Fruit fly (Drosophila melanogaster) whole organism, embryonic: ENCODE measurements around the gene CAH16.

Experiments
- ATbp ChIP-seq: fragments of 200-800 bp; sonication (Bioruptor generic); optimal IDR thresholded peaks from 2 replicates; lab custom pipeline; 2017; ENCODE audit warnings: missing biosample characterization, mild to moderate bottlenecking, missing genetic modification characterization, missing genetic modification reagents
- Ada2b ChIP-seq: fragments of 200-800 bp; sonication (Bioruptor generic); IDR thresholded peaks from 2 replicates; pipeline ENCODE4 v1.3.6; 2022; ENCODE audit warnings: missing biosample characterization, missing genetic modification characterization
- Blimp-1 ChIP-seq: fragments of 200-800 bp; sonication (Bioruptor generic); optimal IDR thresholded peaks from 3 replicates; lab custom pipeline; 2018; ENCODE audit warnings: missing biosample characterization, missing genetic modification characterization, mild to moderate bottlenecking, moderate library complexity, missing genetic modification reagents
- CG10321 ChIP-seq: fragments of 200-800 bp; sonication (Bioruptor generic); IDR thresholded peaks from 2 replicates; pipeline ENCODE4 v1.3.6; 2022; ENCODE audit warnings: missing biosample characterization, missing genetic modification characterization
- CG10366 ChIP-seq: fragments of 200-800 bp; sonication (Bioruptor generic); IDR thresholded peaks from 2 replicates; pipeline ENCODE4 v1.3.6; 2022; ENCODE audit warnings: missing biosample characterization, missing genetic modification characterization
- CG11504 ChIP-seq: fragments of 200-800 bp; sonication (Bioruptor generic); optimal IDR thresholded peaks from 3 replicates; lab custom pipeline; 2019; ENCODE audit warnings: missing biosample characterization, mild to moderate bottlenecking, missing genetic modification characterization, moderate library complexity
- CG13296 ChIP-seq: fragments of 200-800 bp; sonication (Bioruptor generic); optimal IDR thresholded peaks from 3 replicates; lab custom pipeline; 2018; ENCODE audit warnings: missing biosample characterization, mild to moderate bottlenecking, missing genetic modification characterization
- CG14860 ChIP-seq: fragments of 200-800 bp; sonication (Bioruptor generic); IDR thresholded peaks from 3 replicates; pipeline ENCODE4 v1.3.6; 2022; ENCODE audit warnings: missing biosample characterization, missing genetic modification characterization; ENCODE audit not compliant: partially characterized antibody
- CG15269 ChIP-seq: fragments of 200-800 bp; sonication (Bioruptor generic); optimal IDR thresholded peaks from 2 replicates; lab custom pipeline; 2018; ENCODE audit warnings: missing biosample characterization, mild to moderate bottlenecking, missing genetic modification characterization, moderate library complexity
- CG17802 ChIP-seq: fragments of 200-800 bp; sonication (Bioruptor generic); optimal IDR thresholded peaks from 2 replicates; lab custom pipeline; 2018; ENCODE audit warnings: missing biosample characterization, mild to moderate bottlenecking, missing genetic modification characterization, moderate library complexity
- CG1832 ChIP-seq: fragments of 200-800 bp; sonication (Bioruptor generic); optimal IDR thresholded peaks from 2 replicates; lab custom pipeline; 2017; ENCODE audit warnings: missing biosample characterization, mild to moderate bottlenecking, missing genetic modification characterization, inconsistent platforms
- CG18764 ChIP-seq: fragments of 200-800 bp; sonication (Bioruptor generic); optimal IDR thresholded peaks from 3 replicates; lab custom pipeline; 2016; ENCODE audit warnings: missing biosample characterization, missing genetic modification characterization
- CG2202 ChIP-seq: fragments of 200-800 bp; sonication (Bioruptor generic); optimal IDR thresholded peaks from 2 replicates; lab custom pipeline; 2018; ENCODE audit warnings: missing biosample characterization, mild to moderate bottlenecking, missing genetic modification characterization
- CG31388 ChIP-seq: fragments of 200-800 bp; sonication (Bioruptor generic); optimal IDR thresholded peaks from 2 replicates; lab custom pipeline; 2016; ENCODE audit warnings: missing biosample characterization, missing genetic modification characterization
- CG4360 ChIP-seq: fragments of 200-800 bp; sonication (Bioruptor generic); IDR thresholded peaks from 2 replicates; pipeline ENCODE4 v1.3.6; 2022; ENCODE audit warnings: missing biosample characterization, missing genetic modification characterization
- CG4424 ChIP-seq: fragments of 200-800 bp; sonication (Bioruptor generic); optimal IDR thresholded peaks from 3 replicates; lab custom pipeline; 2016; ENCODE audit warnings: missing biosample characterization, missing genetic modification characterization
- CG6254 ChIP-seq: fragments of 200-800 bp; sonication (Bioruptor generic); optimal IDR thresholded peaks from 3 replicates; lab custom pipeline; 2017; ENCODE audit warnings: mild to moderate bottlenecking, missing biosample characterization, missing genetic modification reagents, missing genetic modification characterization
- CG6791 ChIP-seq: fragments of 200-800 bp; sonication (Bioruptor generic); IDR thresholded peaks from 3 replicates; pipeline ENCODE4 v1.3.6; 2022; ENCODE audit warnings: missing biosample characterization, missing genetic modification characterization; ENCODE audit not compliant: partially characterized antibody
- CG6813 ChIP-seq: fragments of 200-800 bp; sonication (Bioruptor generic); optimal IDR thresholded peaks from 2 replicates; lab custom pipeline; 2017; ENCODE audit warnings: missing biosample characterization, missing genetic modification characterization, mild to moderate bottlenecking, moderate library complexity, missing genetic modification reagents
- CG6854 ChIP-seq: fragments of 200-800 bp; sonication (Bioruptor generic); optimal IDR thresholded peaks from 3 replicates; lab custom pipeline; 2017; ENCODE audit warnings: missing biosample characterization, mild to moderate bottlenecking, missing genetic modification characterization
- CG7963 ChIP-seq: fragments of 200-800 bp; sonication (Bioruptor generic); IDR thresholded peaks from 3 replicates; pipeline ENCODE4 v1.3.6; 2022; ENCODE audit warnings: missing biosample characterization, missing genetic modification characterization; ENCODE audit not compliant: partially characterized antibody
- Chrac-16 ChIP-seq: fragments of 200-800 bp; sonication (Bioruptor generic); optimal IDR thresholded peaks from 3 replicates; lab custom pipeline; 2016; ENCODE audit warnings: missing biosample characterization, missing genetic modification characterization
- CoRest ChIP-seq: fragments of 200-800 bp; sonication (Bioruptor generic); optimal IDR thresholded peaks from 3 replicates; lab custom pipeline; 2018; ENCODE audit warnings: missing biosample characterization, mild to moderate bottlenecking, missing genetic modification characterization, moderate library complexity
- Dad ChIP-seq: fragments of 200-800 bp; sonication (Bioruptor generic); optimal IDR thresholded peaks from 3 replicates; lab custom pipeline; 2016; ENCODE audit warnings: missing biosample characterization, missing genetic modification characterization
- Doc3 ChIP-seq: fragments of 200-800 bp; sonication (Bioruptor generic); IDR thresholded peaks from 3 replicates; pipeline ENCODE4 v1.3.6; 2022; ENCODE audit warnings: missing biosample characterization, missing genetic modification characterization; ENCODE audit not compliant: partially characterized antibody
- Ets65A ChIP-seq: fragments of 200-800 bp; sonication (Bioruptor generic); peaks from one replicate; lab custom pipeline; 2016; ENCODE audit warnings: missing biosample characterization, missing genetic modification characterization
- Jarid2 ChIP-seq: fragments of 200-800 bp; sonication (Bioruptor generic); optimal IDR thresholded peaks from 3 replicates; lab custom pipeline; 2017; ENCODE audit warnings: mild to moderate bottlenecking, missing biosample characterization, missing genetic modification reagents, missing genetic modification characterization
- NC2β ChIP-seq: fragments of 200-800 bp; sonication (Bioruptor generic); optimal IDR thresholded peaks from 2 replicates; lab custom pipeline; 2016; ENCODE audit warnings: missing biosample characterization, missing genetic modification characterization
- Oaz ChIP-seq: fragments of 200-800 bp; sonication (Bioruptor generic); IDR thresholded peaks from 2 replicates; pipeline ENCODE4 v1.3.6; 2022; ENCODE audit warnings: missing biosample characterization, missing genetic modification characterization
- PHDP ChIP-seq: fragments of 200-800 bp; sonication (Bioruptor generic); optimal IDR thresholded peaks from 3 replicates; lab custom pipeline; 2018; ENCODE audit warnings: missing biosample characterization, mild to moderate bottlenecking, missing genetic modification characterization, moderate library complexity
- Rx ChIP-seq: fragments of 200-800 bp; sonication (Bioruptor generic); IDR thresholded peaks from 2 replicates; pipeline ENCODE4 v1.3.6; 2022; ENCODE audit warnings: missing biosample characterization, missing genetic modification characterization
- Six4 ChIP-seq: fragments of 200-800 bp; sonication (Bioruptor generic); optimal IDR thresholded peaks from 2 replicates; lab custom pipeline; 2016; ENCODE audit warnings: missing biosample characterization, missing genetic modification characterization
- Ssrp ChIP-seq: fragments of 200-800 bp; sonication (Bioruptor generic); optimal IDR thresholded peaks from 2 replicates; lab custom pipeline; 2018; ENCODE audit warnings: missing biosample characterization, mild to moderate bottlenecking, missing genetic modification characterization, moderate library complexity
- Taf1 ChIP-seq: fragments of 200-800 bp; sonication (Bioruptor generic); IDR thresholded peaks from 2 replicates; pipeline ENCODE4 v1.3.6; 2022; ENCODE audit warnings: missing biosample characterization, missing genetic modification characterization
- bbx ChIP-seq: fragments of 200-800 bp; sonication (Bioruptor generic); IDR thresholded peaks from 2 replicates; pipeline ENCODE4 v1.3.6; 2022; ENCODE audit warnings: missing biosample characterization, missing genetic modification characterization; ENCODE audit not compliant: partially characterized antibody
- cad ChIP-seq: fragments of >200 bp; optimal IDR thresholded peaks from 2 replicates; lab custom pipeline; 2017; ENCODE audit warnings: missing biosample characterization, missing genetic modification characterization
- disco-r ChIP-seq: fragments of 200-800 bp; sonication (Bioruptor generic); optimal IDR thresholded peaks from 2 replicates; lab custom pipeline; 2016; ENCODE audit warnings: missing biosample characterization, missing genetic modification characterization
- ftz-f1 ChIP-seq: fragments of 200-800 bp; sonication (Bioruptor generic); optimal IDR thresholded peaks from 2 replicates; lab custom pipeline; 2016; ENCODE audit warnings: missing biosample characterization, missing genetic modification characterization
- inv ChIP-seq: fragments of 200-800 bp; sonication (Bioruptor generic); IDR thresholded peaks from 2 replicates; pipeline ENCODE4 v1.3.6; 2022; ENCODE audit warnings: missing biosample characterization, missing genetic modification characterization; ENCODE audit not compliant: partially characterized antibody
- lbe ChIP-seq: fragments of 200-800 bp; sonication (Bioruptor generic); optimal IDR thresholded peaks from 2 replicates; lab custom pipeline; 2016; ENCODE audit warnings: missing biosample characterization, mild to moderate bottlenecking, missing genetic modification characterization
- luna ChIP-seq: fragments of 200-800 bp; sonication (Bioruptor generic); optimal IDR thresholded peaks from 2 replicates; lab custom pipeline; 2016; ENCODE audit warnings: missing biosample characterization, missing genetic modification characterization
- onecut ChIP-seq: fragments of 200-800 bp; sonication (Bioruptor generic); IDR thresholded peaks from 2 replicates; pipeline ENCODE4 v1.3.6; 2022; ENCODE audit warnings: missing biosample characterization, missing genetic modification characterization
- peb ChIP-seq: fragments of 200-800 bp; sonication (Bioruptor generic); IDR thresholded peaks from 2 replicates; pipeline ENCODE4 v1.3.6; 2022; ENCODE audit warnings: missing biosample characterization, missing genetic modification characterization
- sens ChIP-seq: fragments of 200-800 bp; sonication (Bioruptor generic); peaks from one replicate; lab custom pipeline; 2016; ENCODE audit warnings: missing biosample characterization, missing genetic modification characterization
- sens-2 ChIP-seq: fragments of 200-800 bp; sonication (Bioruptor generic); IDR thresholded peaks from 2 replicates; pipeline ENCODE4 v1.3.6; 2022; ENCODE audit warnings: missing biosample characterization, missing genetic modification characterization
- slbo ChIP-seq: fragments of 200-800 bp; sonication (Bioruptor generic); IDR thresholded peaks from 2 replicates; pipeline ENCODE4 v1.3.6; 2022; ENCODE audit warnings: missing biosample characterization, missing genetic modification characterization
- sug ChIP-seq: fragments of 200-800 bp; optimal IDR thresholded peaks from 2 replicates; lab custom pipeline; 2019; ENCODE audit warnings: missing biosample characterization, mild to moderate bottlenecking, missing genetic modification characterization, moderate library complexity
- toy ChIP-seq: fragments of 200-800 bp; sonication (Bioruptor generic); IDR thresholded peaks from 2 replicates; pipeline ENCODE4 v1.3.6; 2022; ENCODE audit warnings: missing biosample characterization, missing genetic modification characterization
- trem ChIP-seq: fragments of 200-800 bp; optimal IDR thresholded peaks from 3 replicates; lab custom pipeline; 2019; ENCODE audit warnings: missing biosample characterization, mild to moderate bottlenecking, missing genetic modification characterization, moderate library complexity
- vfl ChIP-seq: fragments of 200-800 bp; sonication (Bioruptor generic); optimal IDR thresholded peaks from 2 replicates; lab custom pipeline; 2016; ENCODE audit warnings: missing biosample characterization, missing genetic modification characterization
- vnd ChIP-seq: fragments of 200-800 bp; sonication (Bioruptor generic); IDR thresholded peaks from 3 replicates; pipeline ENCODE4 v1.3.6; 2022; ENCODE audit warnings: missing biosample characterization, missing genetic modification characterization; ENCODE audit not compliant: partially characterized antibody

CAH16 gene

dm6 chr3R:31225043-31225681 is 34.9 kb upstream of the CAH16 start (continued):
- no peak for TF ChIP-seq CG18764 (GFP tag; lab: Kevin White, UChicago)
- no peak for TF ChIP-seq CG13296 (GFP tag; lab: Kevin White, UChicago)
- peak; percentile 72 for TF ChIP-seq CG10366 (GFP tag; lab: Robert Waterston, UW)
- no peak for TF ChIP-seq Six4
- TF ChIP-seq vnd (GFP tag; lab: Robert Waterston, UW), result no peak
- no peak for TF ChIP-seq CG17802
- no peak for TF ChIP-seq CG10321 (GFP tag; lab: Robert Waterston, UW)
- TF ChIP-seq lbe, result peak; percentile 43
- TF ChIP-seq peb (GFP tag; lab: Robert Waterston, UW), result no peak
- no peak for TF ChIP-seq Doc3 (GFP tag; lab: Robert Waterston, UW)
- no peak for TF ChIP-seq CG4424 (GFP tag; lab: Kevin White, UChicago)
- no peak for TF ChIP-seq CG2202 (tag; lab: Kevin White, UChicago)
- TF ChIP-seq CG6854 (GFP tag; lab: Kevin White, UChicago), result no peak
- TF ChIP-seq Taf1, result no peak
- TF ChIP-seq Ets65A (GFP tag; lab: Kevin White, UChicago), result peak; percentile 81
- no peak for TF ChIP-seq disco-r
- no peak for TF ChIP-seq bbx (GFP tag; lab: Robert Waterston, UW)
- TF ChIP-seq sug, result peak; percentile 62
- TF ChIP-seq onecut, result no peak; the same call in 1 of the 2 replicates
- TF ChIP-seq CG6254 (GFP tag; lab: Kevin White, UChicago), result peak; percentile 72
- no peak for TF ChIP-seq Blimp-1
- no peak for TF ChIP-seq vfl (GFP tag; lab: Kevin White, UChicago)
- no peak for TF ChIP-seq cad (GFP tag; lab: Kevin White, UChicago)
- peak; percentile 15; the same call in 1 of the 2 replicates for TF ChIP-seq slbo (GFP tag; lab: Robert Waterston, UW)
- no peak for TF ChIP-seq CG7963 (GFP tag; lab: Robert Waterston, UW)
- TF ChIP-seq ftz-f1, result no peak
- TF ChIP-seq CG6791 (GFP tag; lab: Robert Waterston, UW), result no peak
- no peak for TF ChIP-seq CG14860
- no peak for TF ChIP-seq luna (GFP tag; lab: Kevin White, UChicago)
- TF ChIP-seq CG4360 (GFP tag; lab: Robert Waterston, UW), result no peak
- TF ChIP-seq CoRest (tag; lab: Kevin White, UChicago), result no peak
- TF ChIP-seq CG15269 (tag; lab: Kevin White, UChicago), result no peak
- no peak for TF ChIP-seq NC2β (GFP tag; lab: Kevin White, UChicago)
- TF ChIP-seq inv, result no peak
- TF ChIP-seq Oaz (GFP tag; lab: Robert Waterston, UW), result no peak
- no peak for TF ChIP-seq CG11504 (tag; lab: Kevin White, UChicago)
- TF ChIP-seq Rx, result no peak
- peak; percentile 50 for TF ChIP-seq sens-2 (GFP tag; lab: Robert Waterston, UW)
- TF ChIP-seq toy (GFP tag; lab: Robert Waterston, UW), result no peak
- no peak for TF ChIP-seq CG6813 (GFP tag; lab: Kevin White, UChicago)
- TF ChIP-seq Jarid2, result no peak
- TF ChIP-seq trem (tag; lab: Kevin White, UChicago), result no peak
- TF ChIP-seq Ada2b (GFP tag; lab: Robert Waterston, UW), result no peak
- TF ChIP-seq ATbp, result peak; percentile 22
- no peak for TF ChIP-seq PHDP (tag; lab: Kevin White, UChicago)
- no peak for TF ChIP-seq CG1832 (GFP tag; lab: Kevin White, UChicago)
- TF ChIP-seq Dad (GFP tag; lab: Kevin White, UChicago), result no peak
- TF ChIP-seq Chrac-16 (GFP tag; lab: Kevin White, UChicago), result no peak
- TF ChIP-seq sens (GFP tag; lab: Kevin White, UChicago), result no peak
- TF ChIP-seq Ssrp (tag; lab: Kevin White, UChicago), result no peak
- TF ChIP-seq CG31388 (GFP tag; lab: Kevin White, UChicago), result no peak
